Worm (Caenorhabditis elegans): ENCODE measurements around the gene irld-60.

The irld-60 gene

ce11 chrIII:12788239-12788638, 37.5 kb upstream of the irld-60 start:
- no peak for TF ChIP-seq fos-1 (tag; optimal IDR thresholded peaks at IDR 0.05)
- no peak for TF ChIP-seq unc-62 (GFP tag; optimal IDR thresholded peaks at IDR 0.05)
- no peak for TF ChIP-seq F13H6.1 (tag; optimal IDR thresholded peaks at IDR 0.05)
- no peak for TF ChIP-seq ama-1 (optimal IDR thresholded peaks at IDR 0.05)
- TF ChIP-seq gmeb-1 (tag; optimal IDR thresholded peaks at IDR 0.05), result no peak
- TF ChIP-seq ceh-16 (tag; optimal IDR thresholded peaks at IDR 0.05), result no peak
- no peak for TF ChIP-seq C34F6.9 (tag; optimal IDR thresholded peaks at IDR 0.05)
- no peak for TF ChIP-seq unc-39 (tag; optimal IDR thresholded peaks at IDR 0.05)
- TF ChIP-seq crh-2 (tag; optimal IDR thresholded peaks at IDR 0.05), result no peak
- TF ChIP-seq nhr-25 (tag; optimal IDR thresholded peaks at IDR 0.05), result no peak
- TF ChIP-seq lin-13 (GFP tag; optimal IDR thresholded peaks at IDR 0.05), result no peak
- TF ChIP-seq mab-5 (tag; optimal IDR thresholded peaks at IDR 0.05), result no peak
- TF ChIP-seq sem-4 (tag; optimal IDR thresholded peaks at IDR 0.05), result no peak
- no peak for TF ChIP-seq sma-9 (GFP tag; optimal IDR thresholded peaks at IDR 0.05)
- no peak for TF ChIP-seq sma-9 (tag; optimal IDR thresholded peaks at IDR 0.05)
- TF ChIP-seq ceh-82 (tag; optimal IDR thresholded peaks at IDR 0.05), result no peak
- no peak for TF ChIP-seq R02D3.7 (tag; optimal IDR thresholded peaks at IDR 0.05)
- no peak for TF ChIP-seq ZK546.5 (tag; optimal IDR thresholded peaks at IDR 0.05)

ce11 chrIII:12785427-12785826, 34.7 kb upstream of the irld-60 start:
- TF ChIP-seq mdl-1 (tag; optimal IDR thresholded peaks at IDR 0.05), result no peak
- TF ChIP-seq alr-1 (tag; optimal IDR thresholded peaks at IDR 0.05), result no peak
- no peak for TF ChIP-seq nhr-77 (tag; optimal IDR thresholded peaks at IDR 0.05)
- no peak for TF ChIP-seq Y55F3AM.14 (GFP tag; optimal IDR thresholded peaks at IDR 0.05)
- no peak for TF ChIP-seq snpc-4 (tag; optimal IDR thresholded peaks at IDR 0.05)
- TF ChIP-seq F13H6.1 (tag; optimal IDR thresholded peaks at IDR 0.05), result no peak
- TF ChIP-seq aly-2 (tag; optimal IDR thresholded peaks at IDR 0.05), result no peak

- TF ChIP-seq unc-62 (GFP tag; optimal IDR thresholded peaks at IDR 0.05), result no peak
Measured at ce11 chrIII:12784854-12785253, 34.1 kb upstream of the irld-60 start, which contains the start of gene lgc-37. TSS of gene lgc-37 (plus strand) at chrIII:12785154.

ce11 chrIII:12783878-12784277, 33.1 kb upstream of the irld-60 start:
- no peak for TF ChIP-seq lin-13 (GFP tag; optimal IDR thresholded peaks at IDR 0.05)
- no peak for TF ChIP-seq mbf-1 (tag; optimal IDR thresholded peaks at IDR 0.05)
- TF ChIP-seq zag-1 (tag; optimal IDR thresholded peaks at IDR 0.05), result no peak
- TF ChIP-seq unc-62 (GFP tag; optimal IDR thresholded peaks at IDR 0.05), result no peak
- TF ChIP-seq nhr-77 (tag; optimal IDR thresholded peaks at IDR 0.05), result no peak
- TF ChIP-seq egl-27 (tag; optimal IDR thresholded peaks at IDR 0.05), result no peak
- TF ChIP-seq nhr-23 (tag; optimal IDR thresholded peaks at IDR 0.05), result no peak

DNA sequence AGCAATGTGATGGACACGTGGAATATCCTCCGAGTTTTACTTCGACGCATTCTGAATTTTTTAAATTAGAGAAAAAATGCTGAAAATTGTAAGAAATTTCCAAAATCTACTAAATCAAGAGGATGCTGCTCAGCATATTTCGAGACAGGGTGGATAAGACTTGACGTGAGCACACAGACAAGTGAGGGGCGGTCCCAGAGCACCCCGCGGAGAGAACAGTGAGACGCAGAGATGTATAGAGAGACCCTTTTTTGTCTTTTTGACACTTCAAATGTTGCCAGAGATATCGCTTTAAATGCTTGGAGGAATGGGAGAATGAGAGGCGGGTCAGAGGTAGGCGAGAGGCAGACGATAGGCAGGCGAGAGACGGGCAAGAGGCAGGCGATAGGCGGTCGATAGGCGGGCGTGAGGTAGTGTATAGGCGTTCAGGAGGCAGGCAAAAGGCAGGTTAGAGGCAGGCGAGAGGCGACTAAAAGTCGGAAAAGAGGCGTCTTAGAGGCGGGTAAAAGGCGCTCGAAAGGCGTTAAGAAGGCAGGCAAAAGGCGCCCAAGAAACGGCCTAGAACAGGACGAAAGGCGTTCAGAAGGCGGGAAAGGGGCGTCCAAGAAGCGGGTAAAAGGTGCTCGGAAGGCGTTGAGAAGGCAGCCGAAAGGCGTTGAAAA, 29.1 kb upstream of the irld-60 start, which contains the start of gene gab-1:
Gene gab-1 (minus strand): TSS at position 51 of the 662 bp plus-strand sequence.
- no peak for TF ChIP-seq egl-27 (tag; optimal IDR thresholded peaks at IDR 0.05)

ce11 chrIII:12773753-12774152, 23.0 kb upstream of the irld-60 start:
- no peak for TF ChIP-seq nhr-77 (tag; optimal IDR thresholded peaks at IDR 0.05)

- no peak for TF ChIP-seq ztf-1 (GFP tag; conservative IDR thresholded peaks at IDR 0.05)
- TF ChIP-seq snpc-4 (tag; optimal IDR thresholded peaks at IDR 0.05), result no peak
Measured at ce11 chrIII:12764241-12764640, 13.5 kb upstream of the irld-60 start, which contains the start of the genes irld-19 and irld-61. TSS of gene irld-19 (minus strand) at chrIII:12764341. TSS of gene irld-61 (plus strand) at chrIII:12764553.

DNA sequence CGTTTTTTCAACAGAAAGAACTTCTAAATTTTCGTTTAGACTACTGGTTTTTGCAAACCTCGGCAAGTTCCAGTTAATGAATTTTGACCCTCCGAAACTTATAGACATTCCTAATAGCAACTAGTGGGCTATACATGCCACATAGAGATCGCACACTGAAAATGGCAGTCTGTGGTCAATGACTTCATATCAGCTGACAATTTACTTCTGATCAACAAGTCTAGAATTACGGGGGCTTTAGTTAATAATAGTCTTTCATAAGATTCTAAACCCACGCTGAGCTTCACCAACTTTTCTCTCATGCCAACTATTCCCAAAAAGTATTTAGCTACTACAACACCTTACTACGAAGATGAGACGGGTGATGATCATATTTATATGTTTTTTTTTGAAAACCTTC, 6.6 kb upstream of the irld-60 start, which contains the start of gene srw-9:
Gene srw-9 (plus strand): TSS at position 301 of the 400 bp plus-strand sequence.
- TF ChIP-seq skn-1 (tag; optimal IDR thresholded peaks at IDR 0.05) (no peak), nhr-12 (tag; optimal IDR thresholded peaks at IDR 0.05) (no peak), elt-3 (tag; optimal IDR thresholded peaks at IDR 0.05) (no peak), egl-27 (tag; optimal IDR thresholded peaks at IDR 0.05) (no peak), nhr-11 (tag; optimal IDR thresholded peaks at IDR 0.05) (no peak), zag-1 (tag; optimal IDR thresholded peaks at IDR 0.05) (no peak), lin-39 (tag; optimal IDR thresholded peaks at IDR 0.05) (no peak), lsy-2 (tag; optimal IDR thresholded peaks at IDR 0.05) (no peak), sma-9 (GFP tag; optimal IDR thresholded peaks at IDR 0.05) (no peak), sma-9 (tag; optimal IDR thresholded peaks at IDR 0.05) (no peak), ztf-11 (tag; optimal IDR thresholded peaks at IDR 0.05) (no peak), ceh-82 (tag; optimal IDR thresholded peaks at IDR 0.05) (no peak), nhr-21 (tag; optimal IDR thresholded peaks at IDR 0.05) (no peak), nhr-10 (tag; optimal IDR thresholded peaks at IDR 0.05) (no peak), crh-2 (tag; optimal IDR thresholded peaks at IDR 0.05) (no peak), alr-1 (tag; optimal IDR thresholded peaks at IDR 0.05) (no peak), unc-62 (GFP tag; optimal IDR thresholded peaks at IDR 0.05) (no peak), nhr-23 (tag; optimal IDR thresholded peaks at IDR 0.05) (no peak), ama-1 (optimal IDR thresholded peaks at IDR 0.05) (no peak), nhr-25 (tag; optimal IDR thresholded peaks at IDR 0.05) (no peak)

Measured in whole organism, L2 larva.